Worm (Caenorhabditis elegans): ENCODE measurements around the gene mdt-8.

- TF ChIP-seq him-1 (tag; optimal IDR thresholded peaks at IDR 0.05) (no peak), dao-5 (tag; optimal IDR thresholded peaks at IDR 0.05) (no peak)
Measured at ce11 chrII:11578327-11578726, 44.7 kb upstream of the mdt-8 start, which contains the start of gene smc-6.
